Worm (Caenorhabditis elegans) whole organism, midembryonic: ENCODE results near the gene K05G3.2.

ENCODE experiments used
- cog-1 ChIP-seq: sonication (generic microtip); optimal IDR thresholded peaks from 2 replicates; lab custom pipeline; 2016; ENCODE audit warnings: missing genetic modification characterization, missing compliant biosample characterization
- med-1 ChIP-seq: sonication (generic microtip); optimal IDR thresholded peaks from 2 replicates; lab custom pipeline; 2017; ENCODE audit warnings: missing genetic modification characterization, mild to moderate bottlenecking, missing compliant biosample characterization, antibody characterized with exemption, missing genetic modification reagents; ENCODE audit not compliant: insufficient read depth
- tab-1 ChIP-seq: fragments of 200-800 bp; sonication (Bioruptor generic); IDR thresholded peaks from 2 replicates; pipeline ENCODE4 v1.3.6; 2022; ENCODE audit warnings: missing genetic modification characterization, missing compliant biosample characterization

DNA sequence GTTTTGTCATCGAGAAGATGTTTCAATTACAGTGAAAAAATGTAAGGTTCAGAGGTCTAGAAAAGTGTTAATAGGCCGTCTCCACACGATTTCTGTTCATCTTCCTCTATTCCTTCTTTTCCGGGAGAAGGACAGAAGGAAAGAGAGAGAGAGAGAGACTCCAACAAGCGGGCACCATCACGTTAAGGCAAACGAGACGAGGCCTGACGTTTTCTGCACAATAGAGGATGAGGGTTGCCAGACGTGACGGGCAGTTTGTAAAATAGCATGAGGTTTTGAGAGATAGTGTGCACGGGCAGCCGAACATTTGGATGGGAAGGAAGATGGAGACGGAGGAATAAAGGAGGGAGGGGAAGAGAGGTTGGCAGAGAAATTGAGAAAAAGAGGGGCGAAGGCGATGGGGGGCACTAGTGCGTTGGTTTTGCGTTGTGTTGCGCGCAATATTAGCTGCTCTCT, 48.9 kb upstream of the K05G3.2 start, which contains the start of gene twf-2:
- TF ChIP-seq tab-1 (GFP tag; lab: Robert Waterston, UW) (no peak), med-1 (no peak), cog-1 (tag; lab: Kevin White, UChicago) (peak; percentile 76)
